Worm (Caenorhabditis elegans) whole organism, midembryonic: Measurements from ENCODE around the gene acs-5.

ENCODE experiments used
- T22C8.4 ChIP-seq: fragments of 200-800 bp; sonication (Bioruptor generic); IDR thresholded peaks from 2 replicates; pipeline ENCODE4 v1.3.6; 2022; ENCODE audit warnings: missing genetic modification characterization, missing compliant biosample characterization
- flt-1 ChIP-seq: fragments of 200-800 bp; sonication (Bioruptor generic); IDR thresholded peaks from 2 replicates; pipeline ENCODE4 v1.3.6; 2022; ENCODE audit warnings: missing genetic modification characterization, missing compliant biosample characterization
- med-1 ChIP-seq: sonication (generic microtip); optimal IDR thresholded peaks from 2 replicates; lab custom pipeline; 2017; ENCODE audit warnings: missing genetic modification characterization, mild to moderate bottlenecking, missing compliant biosample characterization, antibody characterized with exemption, missing genetic modification reagents; ENCODE audit not compliant: insufficient read depth
- ref-1 ChIP-seq: fragments of 200-800 bp; sonication (Bioruptor generic); conservative IDR thresholded peaks from 2 replicates; pipeline ENCODE4 v1.3.6; 2022; ENCODE audit warnings: missing genetic modification reagents, missing genetic modification characterization, missing compliant biosample characterization
- tab-1 ChIP-seq: fragments of 200-800 bp; sonication (Bioruptor generic); IDR thresholded peaks from 2 replicates; pipeline ENCODE4 v1.3.6; 2022; ENCODE audit warnings: missing genetic modification characterization, missing compliant biosample characterization
- ztf-23 ChIP-seq: fragments of 200-800 bp; sonication (Bioruptor generic); IDR thresholded peaks from 2 replicates; pipeline ENCODE4 v1.3.6; 2022; ENCODE audit warnings: missing genetic modification reagents, missing genetic modification characterization, missing compliant biosample characterization
- ztf-29 ChIP-seq: fragments of 200-800 bp; sonication (Bioruptor generic); IDR thresholded peaks from 2 replicates; pipeline ENCODE4 v1.3.6; 2022; ENCODE audit warnings: missing genetic modification reagents, missing genetic modification characterization, missing compliant biosample characterization

- TF ChIP-seq ref-1, result no peak
- no peak for TF ChIP-seq flt-1 (GFP tag; lab: Robert Waterston, UW)
- TF ChIP-seq ztf-29 (GFP tag; lab: Robert Waterston, UW), result no peak
- no peak for TF ChIP-seq med-1
- no peak for TF ChIP-seq tab-1 (GFP tag; lab: Robert Waterston, UW)
- no peak for TF ChIP-seq ztf-23 (GFP tag; lab: Robert Waterston, UW)
- no peak for TF ChIP-seq T22C8.4 (GFP tag; lab: Robert Waterston, UW)
Measured at ce11 chrIII:13527424-13528097, 15.8 kb downstream of the acs-5 start, which contains the start of gene lron-13.
